Fruit fly (Drosophila melanogaster) whole organism, embryonic: Measurements from ENCODE around the gene CG4629.
A peak's percentile ranks its signal among the peaks of the same experiment; 100 is the strongest.

Experiments used
- Adf1 ChIP-seq: fragments of 200-800 bp; sonication (Bioruptor generic); IDR thresholded peaks from 2 replicates; pipeline ENCODE4 v1.3.6; 2022; ENCODE audit warnings: missing biosample characterization, missing genetic modification characterization
- Aef1 ChIP-seq: fragments of 200-800 bp; sonication (Bioruptor generic); IDR thresholded peaks from 3 replicates; pipeline ENCODE4 v1.3.6; 2022; ENCODE audit warnings: missing biosample characterization, missing genetic modification characterization
- CG10366 ChIP-seq: fragments of 200-800 bp; sonication (Bioruptor generic); IDR thresholded peaks from 2 replicates; pipeline ENCODE4 v1.3.6; 2022; ENCODE audit warnings: missing biosample characterization, missing genetic modification characterization
- CG11085 ChIP-seq: fragments of 200-800 bp; sonication (Bioruptor generic); IDR thresholded peaks from 2 replicates; pipeline ENCODE4 v1.3.6; 2022; ENCODE audit warnings: missing biosample characterization, missing genetic modification characterization
- CG11504 ChIP-seq: fragments of 200-800 bp; sonication (Bioruptor generic); optimal IDR thresholded peaks from 3 replicates; lab custom pipeline; 2019; ENCODE audit warnings: missing biosample characterization, mild to moderate bottlenecking, missing genetic modification characterization, moderate library complexity
- CG12659 ChIP-seq: fragments of 200-800 bp; sonication (Bioruptor generic); optimal IDR thresholded peaks from 3 replicates; lab custom pipeline; 2017; ENCODE audit warnings: mild to moderate bottlenecking, missing biosample characterization, missing genetic modification reagents, missing genetic modification characterization
- CG12769 ChIP-seq: fragments of 200-800 bp; sonication (Bioruptor generic); optimal IDR thresholded peaks from 2 replicates; lab custom pipeline; 2019; ENCODE audit warnings: missing biosample characterization, mild to moderate bottlenecking, missing genetic modification characterization, moderate library complexity
- CG13894 ChIP-seq: fragments of 200-800 bp; sonication (Bioruptor generic); optimal IDR thresholded peaks from 3 replicates; lab custom pipeline; 2018; ENCODE audit warnings: missing biosample characterization, mild to moderate bottlenecking, missing genetic modification characterization, moderate library complexity
- CG17361 ChIP-seq: fragments of 200-800 bp; sonication (Bioruptor generic); IDR thresholded peaks from 3 replicates; pipeline ENCODE4 v1.3.6; 2022; ENCODE audit warnings: missing biosample characterization, missing genetic modification characterization
- CG17568 ChIP-seq: fragments of 200-800 bp; sonication (Bioruptor generic); optimal IDR thresholded peaks from 2 replicates; lab custom pipeline; 2018; ENCODE audit warnings: missing biosample characterization, mild to moderate bottlenecking, missing genetic modification characterization, moderate library complexity
- CG17612 ChIP-seq: fragments of 200-800 bp; sonication (Bioruptor generic); IDR thresholded peaks from 2 replicates; pipeline ENCODE4 v1.3.6; 2022; ENCODE audit warnings: missing biosample characterization, missing genetic modification characterization
- CG17912 ChIP-seq: fragments of 200-800 bp; sonication (Bioruptor generic); optimal IDR thresholded peaks from 2 replicates; lab custom pipeline; 2018; ENCODE audit warnings: missing biosample characterization, mild to moderate bottlenecking, missing genetic modification characterization
- CG32772 ChIP-seq: fragments of 200-800 bp; sonication (Bioruptor generic); IDR thresholded peaks from 2 replicates; pipeline ENCODE4 v1.3.6; 2022; ENCODE audit warnings: missing biosample characterization, missing genetic modification characterization
- CG4328 ChIP-seq: fragments of 200-800 bp; sonication (Bioruptor generic); optimal IDR thresholded peaks from 3 replicates; lab custom pipeline; 2017; ENCODE audit warnings: missing biosample characterization, missing genetic modification reagents, missing genetic modification characterization
- CG4730 ChIP-seq: fragments of 200-800 bp; sonication (Bioruptor generic); IDR thresholded peaks from 2 replicates; pipeline ENCODE4 v1.3.6; 2022; ENCODE audit warnings: missing biosample characterization, missing genetic modification characterization
- CG8765 ChIP-seq: fragments of 200-800 bp; sonication (Bioruptor generic); IDR thresholded peaks from 2 replicates; pipeline ENCODE4 v1.3.6; 2022; ENCODE audit warnings: missing biosample characterization, missing genetic modification characterization
- CkIIα-i1 ChIP-seq: fragments of 200-800 bp; sonication (Bioruptor generic); IDR thresholded peaks from 2 replicates; pipeline ENCODE4 v1.3.6; 2022; ENCODE audit warnings: missing biosample characterization, missing genetic modification characterization
- Meics ChIP-seq: fragments of 200-800 bp; sonication (Bioruptor generic); optimal IDR thresholded peaks from 2 replicates; lab custom pipeline; 2017; ENCODE audit warnings: missing biosample characterization, mild to moderate bottlenecking, missing genetic modification characterization
- NK7.1 ChIP-seq: fragments of 200-800 bp; sonication (Bioruptor generic); optimal IDR thresholded peaks from 3 replicates; lab custom pipeline; 2016; ENCODE audit warnings: missing biosample characterization, missing genetic modification characterization
- ab ChIP-seq: fragments of 200-800 bp; sonication (Bioruptor generic); optimal IDR thresholded peaks from 2 replicates; lab custom pipeline; 2016; ENCODE audit warnings: missing biosample characterization, missing genetic modification characterization
- abd-A ChIP-seq: fragments of 200-800 bp; sonication (Bioruptor generic); optimal IDR thresholded peaks from 3 replicates; lab custom pipeline; 2019; ENCODE audit warnings: missing biosample characterization, mild to moderate bottlenecking, missing genetic modification characterization, moderate library complexity
- ac ChIP-seq: fragments of 200-800 bp; sonication (Bioruptor generic); optimal IDR thresholded peaks from 3 replicates; lab custom pipeline; 2017; ENCODE audit warnings: missing biosample characterization, mild to moderate bottlenecking, missing genetic modification characterization
- amos ChIP-seq: fragments of 200-800 bp; sonication (Bioruptor generic); IDR thresholded peaks from 2 replicates; pipeline ENCODE4 v1.3.6; 2022; ENCODE audit warnings: missing biosample characterization, missing genetic modification characterization; ENCODE audit not compliant: partially characterized antibody
- az2 ChIP-seq: fragments of 200-800 bp; sonication (Bioruptor generic); optimal IDR thresholded peaks from 3 replicates; lab custom pipeline; 2016; ENCODE audit warnings: missing biosample characterization, missing genetic modification characterization
- br ChIP-seq: fragments of >200 bp; optimal IDR thresholded peaks from 2 replicates; lab custom pipeline; 2017
- dm ChIP-seq: fragments of 200-800 bp; sonication (Bioruptor generic); optimal IDR thresholded peaks from 3 replicates; lab custom pipeline; 2016; ENCODE audit warnings: missing biosample characterization, missing genetic modification characterization
- dpn ChIP-seq, 2 experiments: fragments of 200-800 bp; sonication (Bioruptor generic); optimal IDR thresholded peaks; 3 replicates each; lab custom pipeline; 2016; ENCODE audit warnings: missing biosample characterization in 2 of 2, missing genetic modification characterization in 2 of 2
- ems ChIP-seq: fragments of 200-800 bp; sonication (Bioruptor generic); optimal IDR thresholded peaks from 3 replicates; lab custom pipeline; 2016; ENCODE audit warnings: missing biosample characterization, missing genetic modification characterization
- fd64A ChIP-seq: fragments of 200-800 bp; sonication (Bioruptor generic); optimal IDR thresholded peaks from 3 replicates; lab custom pipeline; 2018; ENCODE audit warnings: missing biosample characterization, mild to moderate bottlenecking, missing genetic modification characterization
- fu2 ChIP-seq: fragments of 200-800 bp; sonication (Bioruptor generic); optimal IDR thresholded peaks from 2 replicates; lab custom pipeline; 2016; ENCODE audit warnings: missing biosample characterization, missing genetic modification characterization
- ham ChIP-seq: fragments of 200-800 bp; sonication (Bioruptor generic); IDR thresholded peaks from 2 replicates; pipeline ENCODE4 v1.3.6; 2022; ENCODE audit warnings: missing biosample characterization, missing genetic modification characterization
- her ChIP-seq: fragments of 200-800 bp; sonication (Bioruptor generic); optimal IDR thresholded peaks from 2 replicates; lab custom pipeline; 2016; ENCODE audit warnings: missing biosample characterization, missing genetic modification characterization
- kni ChIP-seq: fragments of 200-800 bp; sonication (Bioruptor generic); optimal IDR thresholded peaks from 3 replicates; lab custom pipeline; 2017; ENCODE audit warnings: mild to moderate bottlenecking, missing biosample characterization, missing genetic modification reagents, missing genetic modification characterization
- lbe ChIP-seq: fragments of 200-800 bp; sonication (Bioruptor generic); optimal IDR thresholded peaks from 2 replicates; lab custom pipeline; 2016; ENCODE audit warnings: missing biosample characterization, mild to moderate bottlenecking, missing genetic modification characterization
- lola ChIP-seq, 3 experiments: fragments of >200 bp in 2 of 3; fragments of 200-800 bp in 1 of 3; sonication (Bioruptor generic) in 1 of 3; optimal IDR thresholded peaks; 2 replicates each; lab custom pipeline; 2017 to 2019; ENCODE audit warnings: missing biosample characterization in 3 of 3, missing genetic modification characterization in 3 of 3, mild to moderate bottlenecking in 1 of 3, moderate library complexity in 1 of 3
- nerfin-1 ChIP-seq: fragments of 200-800 bp; sonication (Bioruptor generic); optimal IDR thresholded peaks from 3 replicates; lab custom pipeline; 2019; ENCODE audit warnings: missing biosample characterization, mild to moderate bottlenecking, missing genetic modification characterization, moderate library complexity
- pan ChIP-seq, 4 experiments: fragments of >200 bp in 3 of 4; fragments of 200-800 bp in 1 of 4; sonication (Bioruptor generic) in 1 of 4; optimal IDR thresholded peaks in 3 of 4; IDR thresholded peaks in 1 of 4; 2 replicates each; pipeline versions ENCODE4 v1.3.6 to Lab custom; 2017 to 2022; ENCODE audit warnings: missing biosample characterization in 2 of 4, missing genetic modification characterization in 2 of 4, mixed read lengths in 1 of 4
- sens-2 ChIP-seq: fragments of 200-800 bp; sonication (Bioruptor generic); IDR thresholded peaks from 2 replicates; pipeline ENCODE4 v1.3.6; 2022; ENCODE audit warnings: missing biosample characterization, missing genetic modification characterization
- sna ChIP-seq: fragments of 200-800 bp; sonication (Bioruptor generic); IDR thresholded peaks from 2 replicates; pipeline ENCODE4 v1.3.6; 2022; ENCODE audit warnings: missing biosample characterization, missing genetic modification characterization; ENCODE audit not compliant: partially characterized antibody
- sug ChIP-seq: fragments of 200-800 bp; optimal IDR thresholded peaks from 2 replicates; lab custom pipeline; 2019; ENCODE audit warnings: missing biosample characterization, mild to moderate bottlenecking, missing genetic modification characterization, moderate library complexity
- tin ChIP-seq: fragments of 200-800 bp; sonication (Bioruptor generic); optimal IDR thresholded peaks from 3 replicates; lab custom pipeline; 2016; ENCODE audit warnings: missing biosample characterization, missing genetic modification characterization
- tio ChIP-seq: fragments of 200-800 bp; sonication (Bioruptor generic); optimal IDR thresholded peaks from 2 replicates; lab custom pipeline; 2017; ENCODE audit warnings: missing biosample characterization, missing genetic modification characterization, inconsistent platforms
- ttk ChIP-seq: fragments of 200-800 bp; sonication (Bioruptor generic); IDR thresholded peaks from 2 replicates; pipeline ENCODE4 v2.1.2; 2022; ENCODE audit warnings: missing biosample characterization, missing genetic modification characterization
- vfl ChIP-seq: fragments of 200-800 bp; sonication (Bioruptor generic); optimal IDR thresholded peaks from 2 replicates; lab custom pipeline; 2016; ENCODE audit warnings: missing biosample characterization, missing genetic modification characterization
- vnd ChIP-seq: fragments of 200-800 bp; sonication (Bioruptor generic); IDR thresholded peaks from 3 replicates; pipeline ENCODE4 v1.3.6; 2022; ENCODE audit warnings: missing biosample characterization, missing genetic modification characterization; ENCODE audit not compliant: partially characterized antibody
- zen ChIP-seq: fragments of 200-800 bp; sonication (Bioruptor generic); optimal IDR thresholded peaks from 3 replicates; lab custom pipeline; 2018; ENCODE audit warnings: missing biosample characterization, mild to moderate bottlenecking, missing genetic modification characterization, moderate library complexity
- zen2 ChIP-seq: fragments of 200-800 bp; sonication (Bioruptor generic); IDR thresholded peaks from 3 replicates; pipeline ENCODE4 v1.3.6; 2022; ENCODE audit warnings: missing biosample characterization, missing genetic modification characterization; ENCODE audit not compliant: partially characterized antibody

The CG4629 gene

dm6 chr2L:1128932-1129887 is 26.9 kb upstream of the CG4629 start, which contains the start of the genes Pino and TBC1D23 (continued):
- peak; percentile 42; the same call in 1 of the 2 replicates for TF ChIP-seq CG11085 (GFP tag; lab: Robert Waterston, UW)
- no peak for TF ChIP-seq ham (GFP tag; lab: Robert Waterston, UW)
- 0 out of 3 replicates have a peak, but pooled peaks have one; percentile 42 for TF ChIP-seq zen2 (GFP tag; lab: Robert Waterston, UW)
- TF ChIP-seq br (lab: Kevin White, UChicago): no peak
- TF ChIP-seq fd64A: no peak
- TF ChIP-seq ems: peak; percentile 21
- no peak for TF ChIP-seq NK7.1 (GFP tag; lab: Kevin White, UChicago)
- peak; percentile 71 for TF ChIP-seq Aef1 (GFP tag; lab: Robert Waterston, UW)
- TF ChIP-seq CG17361 (GFP tag; lab: Robert Waterston, UW): peak; percentile 85
- no peak for TF ChIP-seq abd-A (tag; lab: Kevin White, UChicago)
- peak; percentile 60 for TF ChIP-seq CG4730 (GFP tag; lab: Robert Waterston, UW)
- TF ChIP-seq CG12659 (GFP tag; lab: Kevin White, UChicago): peak; percentile 76
- TF ChIP-seq sens-2: no peak
- TF ChIP-seq az2 (GFP tag; lab: Kevin White, UChicago): peak; percentile 64
- TF ChIP-seq CG17568 (GFP tag; lab: Kevin White, UChicago): no peak
- peak; percentile 37 for TF ChIP-seq CG13894 (tag; lab: Kevin White, UChicago)
- peak; percentile 83 for TF ChIP-seq sug
- no peak for TF ChIP-seq tio
- TF ChIP-seq CkIIα-i1 (GFP tag; lab: Robert Waterston, UW): no peak
- TF ChIP-seq dm: no peak
- TF ChIP-seq kni (GFP tag; lab: Kevin White, UChicago): no peak
- TF ChIP-seq CG17912: no peak
- peak in 1 of 3 experiments; percentile 79 for TF ChIP-seq lola (GFP tag; optimal IDR thresholded peaks at IDR 0.05; lab: Kevin White, UChicago)
- TF ChIP-seq her (GFP tag; lab: Kevin White, UChicago): no peak
- TF ChIP-seq ac: no peak
- peak; percentile 64 for TF ChIP-seq vnd
- TF ChIP-seq CG17612 (GFP tag; lab: Robert Waterston, UW): no peak
- TF ChIP-seq amos: peak; percentile 61; the same call in 1 of the 2 replicates
- peak; percentile 37 for TF ChIP-seq lbe (GFP tag; lab: Kevin White, UChicago)
- TF ChIP-seq ab (GFP tag; lab: Kevin White, UChicago): no peak
- peak; percentile 59; the same call in 1 of the 2 replicates for TF ChIP-seq ttk
- peak; percentile 75 for TF ChIP-seq CG11504 (tag; lab: Kevin White, UChicago)
- TF ChIP-seq Meics (GFP tag; lab: Kevin White, UChicago): peak; percentile 64
- peak; percentile 37 for TF ChIP-seq CG4328 (GFP tag; lab: Kevin White, UChicago)
- peak; percentile 61 for TF ChIP-seq zen (tag; lab: Kevin White, UChicago)
- TF ChIP-seq tin (GFP tag; lab: Kevin White, UChicago): peak; percentile 69
- no peak for TF ChIP-seq pan (optimal IDR thresholded peaks at IDR 0.05; lab: Kevin White, UChicago)
- peak in 1 of 2 experiments; percentile 77 for TF ChIP-seq pan (GFP tag; optimal IDR thresholded peaks at IDR 0.05 in 1 of 2, IDR thresholded peaks at IDR 0.05 in 1 of 2)
- peak; percentile 43 to 79 for TF ChIP-seq dpn (GFP tag; optimal IDR thresholded peaks at IDR 0.05; lab: Kevin White, UChicago)
- TF ChIP-seq CG32772 (GFP tag; lab: Robert Waterston, UW): peak; percentile 56
- peak; percentile 46 for TF ChIP-seq nerfin-1 (tag; lab: Kevin White, UChicago)
- peak; percentile 9 for TF ChIP-seq fu2 (GFP tag; lab: Kevin White, UChicago)
- TF ChIP-seq CG8765 (GFP tag; lab: Robert Waterston, UW): no peak; the same call in 1 of the 2 replicates
- peak; percentile 76 for TF ChIP-seq vfl
- TF ChIP-seq sna (GFP tag; lab: Robert Waterston, UW): peak; percentile 34; the same call in 1 of the 2 replicates
- peak; percentile 17; the same call in 1 of the 2 replicates for TF ChIP-seq Adf1 (GFP tag; lab: Robert Waterston, UW)
- TF ChIP-seq CG12769: peak; percentile 63
- TF ChIP-seq CG10366 (GFP tag; lab: Robert Waterston, UW): peak; percentile 79
